Worm (Caenorhabditis elegans): ENCODE data around the gene mfsd-8.

Gene mfsd-8

ce11 chrIII:3273141-3273540 lies 9.0 kb upstream of the mfsd-8 start (continued):
- no peak for TF ChIP-seq aly-2 (tag; optimal IDR thresholded peaks at IDR 0.05)
- peak; percentile 20 for TF ChIP-seq nhr-47 (tag; optimal IDR thresholded peaks at IDR 0.05)
- no peak for TF ChIP-seq ceh-90 (tag; optimal IDR thresholded peaks at IDR 0.05)

- TF ChIP-seq nhr-11 (tag; optimal IDR thresholded peaks at IDR 0.05) (no peak), ceh-82 (tag; optimal IDR thresholded peaks at IDR 0.05) (no peak), ceh-88 (GFP tag; IDR thresholded peaks at IDR 0.05) (no peak), hlh-4 (tag; optimal IDR thresholded peaks at IDR 0.05) (no peak), mab-9 (GFP tag; IDR thresholded peaks at IDR 0.05) (no peak), efl-3 (GFP tag; optimal IDR thresholded peaks at IDR 0.05) (no peak), nhr-19 (GFP tag; conservative IDR thresholded peaks at IDR 0.05) (no peak)
Observed at ce11 chrIII:3278610-3279009, 3.5 kb upstream of the mfsd-8 start, which contains the start of gene Y53G8AM.8. TSS of gene Y53G8AM.8 (minus strand) at chrIII:3278710.

ce11 chrIII:3279304-3279703 lies 2.8 kb upstream of the mfsd-8 start:
- no peak for TF ChIP-seq hlh-4 (tag; optimal IDR thresholded peaks at IDR 0.05)
- peak; percentile 26 for TF ChIP-seq vab-15 (tag; optimal IDR thresholded peaks at IDR 0.05)
- peak; percentile 95 for TF ChIP-seq nhr-71 (tag; optimal IDR thresholded peaks at IDR 0.05)
- TF ChIP-seq ets-5 (GFP tag; IDR thresholded peaks at IDR 0.05): no peak
- peak in 3 of 6 experiments; percentile 2 to 68 (median 44) for TF ChIP-seq elt-3 (tag; optimal IDR thresholded peaks at IDR 0.05)
- no peak for TF ChIP-seq nhr-12 (tag; optimal IDR thresholded peaks at IDR 0.05)
- peak; percentile 21 for TF ChIP-seq nhr-237 (tag; optimal IDR thresholded peaks at IDR 0.05)
- TF ChIP-seq snu-23 (GFP tag; optimal IDR thresholded peaks at IDR 0.05): peak; percentile 95
- TF ChIP-seq Y116A8C.19 (tag; optimal IDR thresholded peaks at IDR 0.05; ENCODE audit: borderline replicate concordance): no peak
- TF ChIP-seq zag-1 (tag; optimal IDR thresholded peaks at IDR 0.05): no peak
- TF ChIP-seq F16B12.6 (tag; optimal IDR thresholded peaks at IDR 0.05): peak; percentile 1
- TF ChIP-seq ceh-8 (GFP tag; optimal IDR thresholded peaks at IDR 0.05): peak; percentile 34
- TF ChIP-seq C16A3.4 (tag; optimal IDR thresholded peaks at IDR 0.05): no peak
- no peak for TF ChIP-seq unc-30 (tag; optimal IDR thresholded peaks at IDR 0.05)
- no peak for TF ChIP-seq efl-3 (GFP tag; optimal IDR thresholded peaks at IDR 0.05)
- TF ChIP-seq pqm-1 (tag; optimal IDR thresholded peaks at IDR 0.05): no peak
- TF ChIP-seq nhr-85 (tag): peak; percentile 99
- TF ChIP-seq lin-39 (tag; optimal IDR thresholded peaks at IDR 0.05): peak; percentile 79
- peak; percentile 57 for TF ChIP-seq egl-13 (tag; optimal IDR thresholded peaks at IDR 0.05)
- peak; percentile 88 to 95 for TF ChIP-seq efl-1 (optimal IDR thresholded peaks at IDR 0.05)
- TF ChIP-seq efl-1 (GFP tag; optimal IDR thresholded peaks at IDR 0.05 in 1 of 2): peak; percentile 63 to 97
- no peak for TF ChIP-seq hlh-17 (GFP tag; optimal IDR thresholded peaks at IDR 0.05; ENCODE audit: borderline replicate concordance)
- TF ChIP-seq irx-1 (tag; optimal IDR thresholded peaks at IDR 0.05): peak; percentile 79
- TF ChIP-seq nhr-28 (tag; optimal IDR thresholded peaks at IDR 0.05): no peak
- peak; percentile 67 for TF ChIP-seq fkh-8 (tag; optimal IDR thresholded peaks at IDR 0.05)
- TF ChIP-seq ztf-11 (tag; optimal IDR thresholded peaks at IDR 0.05): peak in 1 of 2 experiments; percentile 71
- TF ChIP-seq lir-3 (tag; optimal IDR thresholded peaks at IDR 0.05; ENCODE audit: poor library complexity): no peak
- peak; percentile 64 for TF ChIP-seq sup-37 (GFP tag; optimal IDR thresholded peaks at IDR 0.05)
- peak; percentile 78 for TF ChIP-seq xbp-1 (tag; optimal IDR thresholded peaks at IDR 0.05)
- TF ChIP-seq skn-1 (tag; optimal IDR thresholded peaks at IDR 0.05): no peak
- peak; percentile 85 for TF ChIP-seq grh-1 (GFP tag; IDR thresholded peaks at IDR 0.05)
- TF ChIP-seq elt-2 (tag; optimal IDR thresholded peaks at IDR 0.05): peak; percentile 52
- TF ChIP-seq nhr-76 (tag; optimal IDR thresholded peaks at IDR 0.05): no peak
- no peak for TF ChIP-seq hpl-2 (GFP tag; optimal IDR thresholded peaks at IDR 0.05)
- no peak for TF ChIP-seq unc-130 (tag; optimal IDR thresholded peaks at IDR 0.05)
- peak; percentile 66 for TF ChIP-seq fos-1 (tag; optimal IDR thresholded peaks at IDR 0.05)
- TF ChIP-seq nhr-11 (tag; optimal IDR thresholded peaks at IDR 0.05): peak; percentile 92
- peak; percentile 92 for TF ChIP-seq nhr-20 (tag; optimal IDR thresholded peaks at IDR 0.05)
- no peak for TF ChIP-seq fkh-10 (GFP tag; optimal IDR thresholded peaks at IDR 0.05)
- TF ChIP-seq ama-1 (optimal IDR thresholded peaks at IDR 0.05): no peak
- TF ChIP-seq lsy-2 (tag; optimal IDR thresholded peaks at IDR 0.05): peak; percentile 84 to 90
- TF ChIP-seq unc-86 (tag; optimal IDR thresholded peaks at IDR 0.05): peak; percentile 72
- TF ChIP-seq lin-15B (tag; optimal IDR thresholded peaks at IDR 0.05): no peak
- no peak for TF ChIP-seq unc-62 (GFP tag; optimal IDR thresholded peaks at IDR 0.05)
